Fruit fly (Drosophila melanogaster) whole organism, embryonic: Measurements from ENCODE around the gene CG32984.

Source experiments
- Asciz ChIP-seq: fragments of 200-800 bp; sonication (Bioruptor generic); optimal IDR thresholded peaks from 2 replicates; lab custom pipeline; 2017; ENCODE audit warnings: missing biosample characterization, mild to moderate bottlenecking, missing genetic modification characterization, missing genetic modification reagents
- CG10654 ChIP-seq: fragments of 200-800 bp; sonication (Bioruptor generic); optimal IDR thresholded peaks from 2 replicates; lab custom pipeline; 2016; ENCODE audit warnings: missing biosample characterization, missing genetic modification characterization
- CG11456 ChIP-seq: fragments of 200-800 bp; sonication (Bioruptor generic); IDR thresholded peaks from 3 replicates; pipeline ENCODE4 v1.3.6; 2022; ENCODE audit warnings: missing biosample characterization, missing genetic modification characterization
- CG12299 ChIP-seq: fragments of 200-800 bp; sonication (Bioruptor generic); optimal IDR thresholded peaks from 2 replicates; lab custom pipeline; 2018; ENCODE audit warnings: missing biosample characterization, mild to moderate bottlenecking, missing genetic modification characterization
- CG12942 ChIP-seq: fragments of 200-800 bp; sonication (Bioruptor generic); optimal IDR thresholded peaks from 3 replicates; lab custom pipeline; 2016; ENCODE audit warnings: missing biosample characterization, missing genetic modification characterization
- CG15601 ChIP-seq: fragments of 200-800 bp; sonication (Bioruptor generic); optimal IDR thresholded peaks from 3 replicates; lab custom pipeline; 2019; ENCODE audit warnings: missing biosample characterization, mild to moderate bottlenecking, missing genetic modification characterization, moderate library complexity
- CG16815 ChIP-seq: fragments of 200-800 bp; sonication (Bioruptor generic); optimal IDR thresholded peaks from 3 replicates; lab custom pipeline; 2017; ENCODE audit warnings: missing biosample characterization, mild to moderate bottlenecking, missing genetic modification characterization
- CG1792 ChIP-seq: fragments of 200-800 bp; sonication (Bioruptor generic); optimal IDR thresholded peaks from 2 replicates; lab custom pipeline; 2016; ENCODE audit warnings: missing biosample characterization, missing genetic modification characterization
- CG18011 ChIP-seq: fragments of 200-800 bp; sonication (Bioruptor generic); optimal IDR thresholded peaks from 2 replicates; lab custom pipeline; 2017; ENCODE audit warnings: missing biosample characterization, missing genetic modification characterization, mild to moderate bottlenecking, moderate library complexity, missing genotype
- CG30403 ChIP-seq: fragments of 200-800 bp; sonication (Bioruptor generic); optimal IDR thresholded peaks from 3 replicates; lab custom pipeline; 2016; ENCODE audit warnings: missing biosample characterization, missing genetic modification characterization
- CG31365 ChIP-seq: fragments of 200-800 bp; sonication (Bioruptor generic); optimal IDR thresholded peaks from 2 replicates; lab custom pipeline; 2018; ENCODE audit warnings: missing biosample characterization, mild to moderate bottlenecking, missing genetic modification characterization
- CG3163 ChIP-seq: fragments of 200-800 bp; sonication (Bioruptor generic); optimal IDR thresholded peaks from 3 replicates; lab custom pipeline; 2016; ENCODE audit warnings: missing biosample characterization, missing genetic modification characterization
- CG3281 ChIP-seq: fragments of 200-800 bp; sonication (Bioruptor generic); optimal IDR thresholded peaks from 3 replicates; lab custom pipeline; 2017; ENCODE audit warnings: missing biosample characterization, mild to moderate bottlenecking, missing genetic modification characterization
- CG34376 ChIP-seq: fragments of 200-800 bp; sonication (Bioruptor generic); optimal IDR thresholded peaks from 2 replicates; lab custom pipeline; 2018; ENCODE audit warnings: missing biosample characterization, mild to moderate bottlenecking, missing genetic modification characterization
- CG4424 ChIP-seq: fragments of 200-800 bp; sonication (Bioruptor generic); optimal IDR thresholded peaks from 3 replicates; lab custom pipeline; 2016; ENCODE audit warnings: missing biosample characterization, missing genetic modification characterization
- CG5245 ChIP-seq: fragments of 200-800 bp; sonication (Bioruptor generic); optimal IDR thresholded peaks from 3 replicates; lab custom pipeline; 2016; ENCODE audit warnings: missing biosample characterization, missing genetic modification characterization
- CG7745 ChIP-seq: fragments of 200-800 bp; sonication (Bioruptor generic); optimal IDR thresholded peaks from 2 replicates; lab custom pipeline; 2018; ENCODE audit warnings: missing biosample characterization, mild to moderate bottlenecking, missing genetic modification characterization, moderate library complexity
- CG7786 ChIP-seq: fragments of 200-800 bp; sonication (Bioruptor generic); optimal IDR thresholded peaks from 2 replicates; lab custom pipeline; 2016; ENCODE audit warnings: missing biosample characterization, missing genetic modification characterization
- CG8089 ChIP-seq: fragments of 200-800 bp; sonication (Bioruptor generic); optimal IDR thresholded peaks from 3 replicates; lab custom pipeline; 2016; ENCODE audit warnings: missing biosample characterization, missing genetic modification characterization
- CG8944 ChIP-seq: fragments of 200-800 bp; sonication (Bioruptor generic); optimal IDR thresholded peaks from 3 replicates; lab custom pipeline; 2016; ENCODE audit warnings: missing biosample characterization, missing genetic modification characterization
- Dek ChIP-seq: fragments of 200-800 bp; sonication (Bioruptor generic); optimal IDR thresholded peaks from 3 replicates; lab custom pipeline; 2019; ENCODE audit warnings: missing biosample characterization, mild to moderate bottlenecking, missing genetic modification characterization, moderate library complexity
- Dp ChIP-seq: fragments of 200-800 bp; sonication (Bioruptor generic); optimal IDR thresholded peaks from 2 replicates; lab custom pipeline; 2018; ENCODE audit warnings: missing biosample characterization, mild to moderate bottlenecking, missing genetic modification characterization, moderate library complexity
- E2f1 ChIP-seq: fragments of 200-800 bp; sonication (Bioruptor generic); IDR thresholded peaks from 2 replicates; pipeline ENCODE4 v1.3.6; 2022; ENCODE audit warnings: missing biosample characterization, missing genetic modification characterization
- E2f2 ChIP-seq: fragments of 200-800 bp; sonication (Bioruptor generic); IDR thresholded peaks from 2 replicates; pipeline ENCODE4 v1.3.6; 2022; ENCODE audit warnings: missing biosample characterization, missing genetic modification characterization
- ERR ChIP-seq: fragments of 200-800 bp; sonication (Bioruptor generic); optimal IDR thresholded peaks from 2 replicates; lab custom pipeline; 2016; ENCODE audit warnings: missing biosample characterization, missing genetic modification characterization
- H2.0 ChIP-seq: fragments of 200-800 bp; sonication (Bioruptor generic); IDR thresholded peaks from 2 replicates; pipeline ENCODE4 v1.3.6; 2022; ENCODE audit warnings: missing biosample characterization, missing genetic modification characterization
- HLH3B ChIP-seq: fragments of 200-800 bp; sonication (Bioruptor generic); IDR thresholded peaks from 2 replicates; pipeline ENCODE4 v1.3.6; 2022; ENCODE audit warnings: missing biosample characterization, missing genetic modification characterization
- Max ChIP-seq: fragments of 200-800 bp; sonication (Bioruptor generic); optimal IDR thresholded peaks from 2 replicates; lab custom pipeline; 2016; ENCODE audit warnings: missing biosample characterization, mild to moderate bottlenecking, missing genetic modification characterization
- NK7.1 ChIP-seq: fragments of 200-800 bp; sonication (Bioruptor generic); optimal IDR thresholded peaks from 3 replicates; lab custom pipeline; 2016; ENCODE audit warnings: missing biosample characterization, missing genetic modification characterization
- Optix ChIP-seq: fragments of 200-800 bp; sonication (Bioruptor generic); IDR thresholded peaks from 3 replicates; pipeline ENCODE4 v1.3.6; 2022; ENCODE audit warnings: missing biosample characterization, missing genetic modification characterization
- Sry-β ChIP-seq: fragments of 200-800 bp; sonication (Bioruptor generic); optimal IDR thresholded peaks from 2 replicates; lab custom pipeline; 2018; ENCODE audit warnings: missing biosample characterization, mild to moderate bottlenecking, missing genetic modification characterization, moderate library complexity
- Vsx1 ChIP-seq: fragments of 200-800 bp; sonication (Bioruptor generic); optimal IDR thresholded peaks from 2 replicates; lab custom pipeline; 2017; ENCODE audit warnings: missing biosample characterization, mild to moderate bottlenecking, missing genetic modification characterization, missing genetic modification reagents
- Xrp1 ChIP-seq: fragments of 200-800 bp; sonication (Bioruptor generic); IDR thresholded peaks from 2 replicates; pipeline ENCODE4 v1.3.6; 2022; ENCODE audit warnings: missing biosample characterization, missing genetic modification characterization
- chinmo ChIP-seq: fragments of 200-800 bp; sonication (Bioruptor generic); IDR thresholded peaks from 4 replicates; pipeline ENCODE4 v1.3.6; 2022; ENCODE audit warnings: missing biosample characterization, missing genetic modification characterization; ENCODE audit not compliant: partially characterized antibody
- crol ChIP-seq: fragments of 200-800 bp; sonication (Bioruptor generic); IDR thresholded peaks from 2 replicates; pipeline ENCODE4 v1.3.6; 2022; ENCODE audit warnings: missing biosample characterization, missing genetic modification characterization
- cwo ChIP-seq: fragments of 200-800 bp; sonication (Bioruptor generic); optimal IDR thresholded peaks from 3 replicates; lab custom pipeline; 2017; ENCODE audit warnings: missing biosample characterization, missing genetic modification characterization, mild to moderate bottlenecking, moderate library complexity, missing genetic modification reagents
- danr ChIP-seq: fragments of 200-800 bp; sonication (Bioruptor generic); IDR thresholded peaks from 2 replicates; pipeline ENCODE4 v1.3.6; 2022; ENCODE audit warnings: missing biosample characterization, missing genetic modification characterization
- dimm ChIP-seq: fragments of 200-800 bp; sonication (Bioruptor generic); IDR thresholded peaks from 2 replicates; pipeline ENCODE4 v1.3.6; 2022; ENCODE audit warnings: missing biosample characterization, missing genetic modification characterization
- dm ChIP-seq: fragments of 200-800 bp; sonication (Bioruptor generic); optimal IDR thresholded peaks from 3 replicates; lab custom pipeline; 2016; ENCODE audit warnings: missing biosample characterization, missing genetic modification characterization
- exex ChIP-seq: fragments of 200-800 bp; sonication (Bioruptor generic); optimal IDR thresholded peaks from 4 replicates; lab custom pipeline; 2018; ENCODE audit warnings: missing biosample characterization, mild to moderate bottlenecking, missing genetic modification characterization, moderate library complexity
- eyg ChIP-seq: fragments of 200-800 bp; sonication (Bioruptor generic); optimal IDR thresholded peaks from 3 replicates; lab custom pipeline; 2016; ENCODE audit warnings: missing biosample characterization, missing genetic modification characterization
- grn ChIP-seq: fragments of 200-800 bp; sonication (Bioruptor generic); optimal IDR thresholded peaks from 3 replicates; lab custom pipeline; 2017; ENCODE audit warnings: missing biosample characterization, missing genetic modification characterization
- gro ChIP-seq: fragments of 200-800 bp; sonication (Bioruptor generic); optimal IDR thresholded peaks from 2 replicates; lab custom pipeline; 2016; ENCODE audit warnings: missing biosample characterization, missing genetic modification characterization
- hkb ChIP-seq, 2 experiments: fragments of 200-800 bp in 1 of 2; fragments of >200 bp in 1 of 2; sonication (Bioruptor generic) in 1 of 2; IDR thresholded peaks in 1 of 2; optimal IDR thresholded peaks in 1 of 2; 2 replicates each; pipeline versions ENCODE4 v1.3.6 to Lab custom; 2017 to 2022; ENCODE audit warnings: missing biosample characterization in 1 of 2, missing genetic modification characterization in 1 of 2
- ken ChIP-seq: fragments of 200-800 bp; sonication (Bioruptor generic); IDR thresholded peaks from 3 replicates; pipeline ENCODE4 v1.3.6; 2022; ENCODE audit warnings: missing biosample characterization, missing genetic modification characterization
- lmd ChIP-seq: fragments of 200-800 bp; sonication (Bioruptor generic); IDR thresholded peaks from 2 replicates; pipeline ENCODE4 v1.3.6; 2022; ENCODE audit warnings: missing biosample characterization, missing genetic modification characterization
- pzg ChIP-seq: fragments of 200-800 bp; sonication (Bioruptor generic); optimal IDR thresholded peaks from 3 replicates; lab custom pipeline; 2018; ENCODE audit warnings: missing biosample characterization, mild to moderate bottlenecking, missing genetic modification characterization, moderate library complexity
- repo ChIP-seq: fragments of 200-800 bp; sonication (Bioruptor generic); optimal IDR thresholded peaks from 2 replicates; lab custom pipeline; 2016; ENCODE audit warnings: missing biosample characterization, missing genetic modification characterization
- ro ChIP-seq: fragments of 200-800 bp; sonication (Bioruptor generic); IDR thresholded peaks from 2 replicates; pipeline ENCODE4 v1.3.6; 2022; ENCODE audit warnings: missing biosample characterization, missing genetic modification characterization
- sd ChIP-seq: fragments of 200-800 bp; sonication (Bioruptor generic); optimal IDR thresholded peaks from 3 replicates; lab custom pipeline; 2018; ENCODE audit warnings: missing biosample characterization, mild to moderate bottlenecking, missing genetic modification characterization, moderate library complexity
- sens ChIP-seq: fragments of 200-800 bp; sonication (Bioruptor generic); peaks from one replicate; lab custom pipeline; 2016; ENCODE audit warnings: missing biosample characterization, missing genetic modification characterization
- sob ChIP-seq: fragments of 200-800 bp; sonication (Bioruptor generic); IDR thresholded peaks from 2 replicates; pipeline ENCODE4 v1.3.6; 2022; ENCODE audit warnings: missing biosample characterization, missing genetic modification characterization
- zfh2 ChIP-seq: fragments of 200-800 bp; sonication (Bioruptor generic); optimal IDR thresholded peaks from 2 replicates; lab custom pipeline; 2016; ENCODE audit warnings: missing biosample characterization, missing genetic modification characterization

The CG32984 gene

dm6 chr2L:8956336-8956726 lies 8.4 kb upstream of the CG32984 start (continued):
- TF ChIP-seq danr (GFP tag; lab: Robert Waterston, UW), result no peak
- TF ChIP-seq exex (tag; lab: Kevin White, UChicago), result peak; percentile 95
- no peak for TF ChIP-seq H2.0 (GFP tag; lab: Robert Waterston, UW)
- TF ChIP-seq CG16815 (GFP tag; lab: Kevin White, UChicago), result no peak
- no peak for TF ChIP-seq CG18011
- TF ChIP-seq CG4424 (GFP tag; lab: Kevin White, UChicago), result no peak
- TF ChIP-seq Sry-β (GFP tag; lab: Kevin White, UChicago), result no peak
- no peak for TF ChIP-seq E2f2 (GFP tag; lab: Robert Waterston, UW)
- no peak for TF ChIP-seq CG12299 (tag; lab: Kevin White, UChicago)
- TF ChIP-seq CG7745, result no peak
- peak; percentile 93 for TF ChIP-seq cwo (GFP tag; lab: Kevin White, UChicago)
- TF ChIP-seq CG7786 (GFP tag; lab: Kevin White, UChicago), result no peak
- no peak for TF ChIP-seq CG30403
- no peak for TF ChIP-seq NK7.1 (GFP tag; lab: Kevin White, UChicago)
- TF ChIP-seq pzg (GFP tag; lab: Kevin White, UChicago), result no peak
- TF ChIP-seq CG5245, result no peak
- no peak for TF ChIP-seq HLH3B
- TF ChIP-seq sd (tag; lab: Kevin White, UChicago), result peak; percentile 10
- TF ChIP-seq gro, result no peak
- TF ChIP-seq CG15601 (tag; lab: Kevin White, UChicago), result no peak
- TF ChIP-seq grn (GFP tag; lab: Kevin White, UChicago), result peak; percentile 62
- no peak for TF ChIP-seq repo (GFP tag; lab: Kevin White, UChicago)
- no peak for TF ChIP-seq dimm (GFP tag; lab: Robert Waterston, UW)
- TF ChIP-seq E2f1 (GFP tag; lab: Robert Waterston, UW), result no peak
- no peak for TF ChIP-seq Xrp1 (GFP tag; lab: Robert Waterston, UW)
- no peak for TF ChIP-seq crol
- TF ChIP-seq Max, result no peak
- no peak for TF ChIP-seq CG3163
- TF ChIP-seq Dp (GFP tag; lab: Kevin White, UChicago), result no peak
- TF ChIP-seq eyg (GFP tag; lab: Kevin White, UChicago), result no peak
- no peak for TF ChIP-seq Optix (GFP tag; lab: Robert Waterston, UW)
- no peak for TF ChIP-seq CG1792 (GFP tag; lab: Kevin White, UChicago)
- TF ChIP-seq CG34376 (GFP tag; lab: Kevin White, UChicago), result peak; percentile 8

dm6 chr2L:8957152-8957551 lies 7.6 kb upstream of the CG32984 start:
- TF ChIP-seq repo (GFP tag; lab: Kevin White, UChicago), result no peak
- TF ChIP-seq CG8089 (GFP tag; lab: Kevin White, UChicago), result no peak
- no peak for TF ChIP-seq CG11456 (GFP tag; lab: Robert Waterston, UW)
- TF ChIP-seq lmd (GFP tag; lab: Robert Waterston, UW), result no peak
- TF ChIP-seq chinmo, result 0 out of 4 replicates have a peak, but pooled peaks have one; percentile 32
- TF ChIP-seq ken (GFP tag; lab: Robert Waterston, UW), result no peak
- no peak for TF ChIP-seq Dek
- TF ChIP-seq CG12942 (GFP tag; lab: Kevin White, UChicago), result no peak
- TF ChIP-seq dm (GFP tag; lab: Kevin White, UChicago), result no peak
- no peak for TF ChIP-seq CG31365
- peak; percentile 72 for TF ChIP-seq sens
- no peak for TF ChIP-seq Vsx1 (GFP tag; lab: Kevin White, UChicago)
- no peak for TF ChIP-seq zfh2 (GFP tag; lab: Kevin White, UChicago)
- no peak for TF ChIP-seq CG10654 (GFP tag; lab: Kevin White, UChicago)
- TF ChIP-seq Asciz (GFP tag; lab: Kevin White, UChicago), result no peak
- TF ChIP-seq hkb (optimal IDR thresholded peaks at IDR 0.05; lab: Kevin White, UChicago), result no peak
- no peak for TF ChIP-seq hkb (GFP tag; IDR thresholded peaks at IDR 0.05; lab: Robert Waterston, UW)
- TF ChIP-seq ro, result no peak
- no peak for TF ChIP-seq CG3281 (GFP tag; lab: Kevin White, UChicago)
- TF ChIP-seq sob (GFP tag; lab: Robert Waterston, UW), result no peak
- TF ChIP-seq ERR, result no peak
- TF ChIP-seq CG8944, result no peak
